Worm (Caenorhabditis elegans) whole organism, L4 larva: ENCODE measurements around the gene K08H2.7.

Source experiments
- D1046.2 ChIP-seq: fragments of 200-800 bp; sonication (Bioruptor generic); IDR thresholded peaks from 2 replicates; pipeline ENCODE4 v1.3.6; 2022; ENCODE audit warnings: missing genetic modification characterization, missing compliant biosample characterization
- R02D3.7 ChIP-seq: fragments of 150-350 bp; sonication (generic microtip); optimal IDR thresholded peaks from 3 replicates; lab custom pipeline; 2014; ENCODE audit warnings: missing biosample characterization, missing genetic modification characterization
- dpl-1 ChIP-seq: fragments of 150-350 bp; optimal IDR thresholded peaks from 2 replicates; lab custom pipeline; 2014; ENCODE audit warnings: missing biosample characterization, missing genetic modification reagents, missing genetic modification characterization
- fos-1 ChIP-seq: fragments of 150-350 bp; optimal IDR thresholded peaks from 2 replicates; lab custom pipeline; 2014; ENCODE audit warnings: missing biosample characterization, missing genetic modification characterization
- lin-15B ChIP-seq: fragments of 150-350 bp; sonication (generic microtip); optimal IDR thresholded peaks from 3 replicates; lab custom pipeline; 2014; ENCODE audit warnings: missing biosample characterization, missing genetic modification characterization
- nhr-76 ChIP-seq: fragments of 150-350 bp; optimal IDR thresholded peaks from 2 replicates; lab custom pipeline; 2014; ENCODE audit warnings: missing biosample characterization, missing genetic modification characterization
- nhr-77 ChIP-seq: fragments of 150-350 bp; optimal IDR thresholded peaks from 2 replicates; lab custom pipeline; 2014; ENCODE audit warnings: missing biosample characterization, missing genetic modification characterization
- skn-1 ChIP-seq: fragments of 150-350 bp; optimal IDR thresholded peaks from 2 replicates; lab custom pipeline; 2014; ENCODE audit warnings: missing biosample characterization, missing genetic modification characterization

- TF ChIP-seq fos-1 (no peak), lin-15B (no peak), nhr-76 (tag; lab: Kevin White, UChicago) (no peak), nhr-77 (tag; lab: Kevin White, UChicago) (no peak), dpl-1 (GFP tag; lab: Kevin White, UChicago) (no peak), skn-1 (no peak), D1046.2 (GFP tag; lab: Robert Waterston, UW) (no peak), R02D3.7 (no peak)
Measured at ce11 chrX:13202312-13202711, 45.9 kb downstream of the K08H2.7 start.
